Fruit fly (Drosophila melanogaster) whole organism, embryonic: ENCODE data around the gene Syt1.

Source experiments
- CG10366 ChIP-seq: fragments of 200-800 bp; sonication (Bioruptor generic); IDR thresholded peaks from 2 replicates; pipeline ENCODE4 v1.3.6; 2022; ENCODE audit warnings: missing biosample characterization, missing genetic modification characterization
- CG10565 ChIP-seq: fragments of 200-800 bp; sonication (Bioruptor generic); optimal IDR thresholded peaks from 3 replicates; lab custom pipeline; 2016; ENCODE audit warnings: missing biosample characterization, mild to moderate bottlenecking, missing genetic modification characterization
- CG11723 ChIP-seq: fragments of 200-800 bp; sonication (Bioruptor generic); optimal IDR thresholded peaks from 2 replicates; lab custom pipeline; 2017; ENCODE audit warnings: missing biosample characterization, mild to moderate bottlenecking, missing genetic modification characterization
- CG12104 ChIP-seq: fragments of 200-800 bp; sonication (Bioruptor generic); optimal IDR thresholded peaks from 3 replicates; lab custom pipeline; 2016; ENCODE audit warnings: missing biosample characterization, missing genetic modification characterization
- CG12744 ChIP-seq: fragments of 200-800 bp; sonication (Bioruptor generic); optimal IDR thresholded peaks from 2 replicates; lab custom pipeline; 2016; ENCODE audit warnings: missing biosample characterization, missing genetic modification characterization
- CG13624 ChIP-seq: fragments of 200-800 bp; sonication (Bioruptor generic); optimal IDR thresholded peaks from 2 replicates; lab custom pipeline; 2016; ENCODE audit warnings: missing biosample characterization, missing genetic modification characterization
- CG14965 ChIP-seq: fragments of 200-800 bp; sonication (Bioruptor generic); optimal IDR thresholded peaks from 2 replicates; lab custom pipeline; 2016; ENCODE audit warnings: missing biosample characterization, missing genetic modification characterization, borderline replicate concordance
- CG1529 ChIP-seq: fragments of 200-800 bp; sonication (Bioruptor generic); optimal IDR thresholded peaks from 3 replicates; lab custom pipeline; 2018; ENCODE audit warnings: missing biosample characterization, missing genetic modification characterization
- CG17385 ChIP-seq: fragments of 200-800 bp; sonication (Bioruptor generic); optimal IDR thresholded peaks from 3 replicates; lab custom pipeline; 2018; ENCODE audit warnings: missing biosample characterization, mild to moderate bottlenecking, missing genetic modification characterization
- CG1792 ChIP-seq: fragments of 200-800 bp; sonication (Bioruptor generic); optimal IDR thresholded peaks from 2 replicates; lab custom pipeline; 2016; ENCODE audit warnings: missing biosample characterization, missing genetic modification characterization
- CG18262 ChIP-seq: fragments of 200-800 bp; optimal IDR thresholded peaks from 3 replicates; lab custom pipeline; 2019; ENCODE audit warnings: missing biosample characterization, mild to moderate bottlenecking, missing genetic modification characterization, moderate library complexity
- CG18599 ChIP-seq: fragments of 200-800 bp; sonication (Bioruptor generic); optimal IDR thresholded peaks from 3 replicates; lab custom pipeline; 2017; ENCODE audit warnings: missing biosample characterization, missing genetic modification characterization, mild to moderate bottlenecking, moderate library complexity, missing genetic modification reagents
- CG32532 ChIP-seq: fragments of 200-800 bp; sonication (Bioruptor generic); IDR thresholded peaks from 2 replicates; pipeline ENCODE4 v1.3.6; 2022; ENCODE audit warnings: missing biosample characterization, missing genetic modification characterization
- CG33213 ChIP-seq: fragments of 200-800 bp; sonication (Bioruptor generic); optimal IDR thresholded peaks from 3 replicates; lab custom pipeline; 2016; ENCODE audit warnings: missing biosample characterization, missing genetic modification characterization
- CG4617 ChIP-seq: fragments of 200-800 bp; sonication (Bioruptor generic); optimal IDR thresholded peaks from 3 replicates; lab custom pipeline; 2016; ENCODE audit warnings: missing biosample characterization, missing genetic modification characterization, borderline replicate concordance
- CG6683 ChIP-seq: fragments of 200-800 bp; sonication (Bioruptor generic); optimal IDR thresholded peaks from 2 replicates; lab custom pipeline; 2017; ENCODE audit warnings: missing biosample characterization, mild to moderate bottlenecking, missing genetic modification characterization, missing genetic modification reagents
- CG6791 ChIP-seq: fragments of 200-800 bp; sonication (Bioruptor generic); IDR thresholded peaks from 3 replicates; pipeline ENCODE4 v1.3.6; 2022; ENCODE audit warnings: missing biosample characterization, missing genetic modification characterization; ENCODE audit not compliant: partially characterized antibody
- CG7271 ChIP-seq: fragments of 200-800 bp; sonication (Bioruptor generic); optimal IDR thresholded peaks from 2 replicates; lab custom pipeline; 2018; ENCODE audit warnings: missing biosample characterization, mild to moderate bottlenecking, missing genetic modification characterization, moderate library complexity
- CG7987 ChIP-seq: fragments of 200-800 bp; sonication (Bioruptor generic); optimal IDR thresholded peaks from 2 replicates; lab custom pipeline; 2018; ENCODE audit warnings: missing biosample characterization, mild to moderate bottlenecking, missing genetic modification characterization, moderate library complexity
- CG8089 ChIP-seq: fragments of 200-800 bp; sonication (Bioruptor generic); optimal IDR thresholded peaks from 3 replicates; lab custom pipeline; 2016; ENCODE audit warnings: missing biosample characterization, missing genetic modification characterization
- CG8290 ChIP-seq, 3 experiments: fragments of 200-800 bp; sonication (Bioruptor generic); optimal IDR thresholded peaks; 2 replicates each; lab custom pipeline; 2016 to 2019; ENCODE audit warnings: missing biosample characterization in 3 of 3, missing genetic modification characterization in 3 of 3, mild to moderate bottlenecking in 2 of 3, moderate library complexity in 1 of 3
- CG9437 ChIP-seq: fragments of 200-800 bp; sonication (Bioruptor generic); optimal IDR thresholded peaks from 2 replicates; lab custom pipeline; 2018; ENCODE audit warnings: missing biosample characterization, mild to moderate bottlenecking, missing genetic modification characterization
- CG9876 ChIP-seq: fragments of 200-800 bp; sonication (Bioruptor generic); optimal IDR thresholded peaks from 2 replicates; lab custom pipeline; 2016; ENCODE audit warnings: missing biosample characterization, missing genetic modification characterization
- CG9932 ChIP-seq: fragments of 200-800 bp; sonication (Bioruptor generic); IDR thresholded peaks from 2 replicates; pipeline ENCODE4 v1.3.6; 2022; ENCODE audit warnings: missing biosample characterization, missing genetic modification characterization
- D19B ChIP-seq: fragments of 200-800 bp; sonication (Bioruptor generic); optimal IDR thresholded peaks from 2 replicates; lab custom pipeline; 2017; ENCODE audit warnings: missing biosample characterization, mild to moderate bottlenecking, missing genetic modification characterization
- Doc3 ChIP-seq: fragments of 200-800 bp; sonication (Bioruptor generic); IDR thresholded peaks from 3 replicates; pipeline ENCODE4 v1.3.6; 2022; ENCODE audit warnings: missing biosample characterization, missing genetic modification characterization; ENCODE audit not compliant: partially characterized antibody
- Elba2 ChIP-seq: fragments of 200-800 bp; sonication (Bioruptor generic); optimal IDR thresholded peaks from 3 replicates; lab custom pipeline; 2016; ENCODE audit warnings: missing biosample characterization, missing genetic modification characterization
- HLHmδ ChIP-seq: fragments of 200-800 bp; sonication (Bioruptor generic); optimal IDR thresholded peaks from 2 replicates; lab custom pipeline; 2018; ENCODE audit warnings: missing biosample characterization, mild to moderate bottlenecking, missing genetic modification characterization, moderate library complexity
- Hmx ChIP-seq: fragments of 200-800 bp; sonication (Bioruptor generic); optimal IDR thresholded peaks from 2 replicates; lab custom pipeline; 2016; ENCODE audit warnings: missing biosample characterization, missing genetic modification characterization
- Hsf ChIP-seq: fragments of 200-800 bp; sonication (Bioruptor generic); optimal IDR thresholded peaks from 3 replicates; lab custom pipeline; 2016; ENCODE audit warnings: missing biosample characterization, missing genetic modification characterization
- Jarid2 ChIP-seq: fragments of 200-800 bp; sonication (Bioruptor generic); optimal IDR thresholded peaks from 3 replicates; lab custom pipeline; 2017; ENCODE audit warnings: mild to moderate bottlenecking, missing biosample characterization, missing genetic modification reagents, missing genetic modification characterization
- Mad ChIP-seq: fragments of 200-800 bp; sonication (Bioruptor generic); optimal IDR thresholded peaks from 2 replicates; lab custom pipeline; 2016; ENCODE audit warnings: missing biosample characterization, missing genetic modification characterization
- NK7.1 ChIP-seq: fragments of 200-800 bp; sonication (Bioruptor generic); optimal IDR thresholded peaks from 3 replicates; lab custom pipeline; 2016; ENCODE audit warnings: missing biosample characterization, missing genetic modification characterization
- Six4 ChIP-seq: fragments of 200-800 bp; sonication (Bioruptor generic); optimal IDR thresholded peaks from 2 replicates; lab custom pipeline; 2016; ENCODE audit warnings: missing biosample characterization, missing genetic modification characterization
- Sry-β ChIP-seq: fragments of 200-800 bp; sonication (Bioruptor generic); optimal IDR thresholded peaks from 2 replicates; lab custom pipeline; 2018; ENCODE audit warnings: missing biosample characterization, mild to moderate bottlenecking, missing genetic modification characterization, moderate library complexity
- Stat92E ChIP-seq, 3 experiments: fragments of >200 bp in 2 of 3; fragments of 200-800 bp in 1 of 3; sonication (Bioruptor generic) in 1 of 3; optimal IDR thresholded peaks; 2 replicates each; lab custom pipeline; 2017 to 2019; ENCODE audit warnings: missing biosample characterization in 3 of 3, missing genetic modification characterization in 3 of 3, mild to moderate bottlenecking in 1 of 3, moderate library complexity in 1 of 3
- al ChIP-seq: fragments of 200-800 bp; sonication (Bioruptor generic); IDR thresholded peaks from 2 replicates; pipeline ENCODE4 v1.3.6; 2022; ENCODE audit warnings: missing biosample characterization, missing genetic modification characterization
- chinmo ChIP-seq: fragments of 200-800 bp; sonication (Bioruptor generic); IDR thresholded peaks from 4 replicates; pipeline ENCODE4 v1.3.6; 2022; ENCODE audit warnings: missing biosample characterization, missing genetic modification characterization; ENCODE audit not compliant: partially characterized antibody
- gsb ChIP-seq: fragments of 200-800 bp; sonication (Bioruptor generic); IDR thresholded peaks from 2 replicates; pipeline ENCODE4 v1.3.6; 2022; ENCODE audit warnings: missing biosample characterization, missing genetic modification characterization
- hbn ChIP-seq: fragments of 200-800 bp; sonication (Bioruptor generic); IDR thresholded peaks from 2 replicates; pipeline ENCODE4 v1.3.6; 2022; ENCODE audit warnings: missing biosample characterization, missing genetic modification characterization; ENCODE audit not compliant: partially characterized antibody
- hkb ChIP-seq, 2 experiments: fragments of 200-800 bp in 1 of 2; fragments of >200 bp in 1 of 2; sonication (Bioruptor generic) in 1 of 2; IDR thresholded peaks in 1 of 2; optimal IDR thresholded peaks in 1 of 2; 2 replicates each; pipeline versions ENCODE4 v1.3.6 to Lab custom; 2017 to 2022; ENCODE audit warnings: missing biosample characterization in 1 of 2, missing genetic modification characterization in 1 of 2
- jigr1 ChIP-seq: fragments of 200-800 bp; sonication (Bioruptor generic); IDR thresholded peaks from 3 replicates; pipeline ENCODE4 v1.3.6; 2022; ENCODE audit warnings: missing biosample characterization, missing genetic modification characterization
- jing ChIP-seq: fragments of 200-800 bp; sonication (Bioruptor generic); optimal IDR thresholded peaks from 2 replicates; lab custom pipeline; 2018; ENCODE audit warnings: missing biosample characterization, mild to moderate bottlenecking, missing genetic modification characterization
- pan ChIP-seq, 4 experiments: fragments of >200 bp in 3 of 4; fragments of 200-800 bp in 1 of 4; sonication (Bioruptor generic) in 1 of 4; optimal IDR thresholded peaks in 3 of 4; IDR thresholded peaks in 1 of 4; 2 replicates each; pipeline versions ENCODE4 v1.3.6 to Lab custom; 2017 to 2022; ENCODE audit warnings: missing biosample characterization in 2 of 4, missing genetic modification characterization in 2 of 4, mixed read lengths in 1 of 4
- scrt ChIP-seq: fragments of 200-800 bp; sonication (Bioruptor generic); optimal IDR thresholded peaks from 2 replicates; lab custom pipeline; 2018; ENCODE audit warnings: missing biosample characterization, mild to moderate bottlenecking, missing genetic modification characterization, moderate library complexity
- sima ChIP-seq: fragments of 200-800 bp; sonication (Bioruptor generic); optimal IDR thresholded peaks from 2 replicates; lab custom pipeline; 2016; ENCODE audit warnings: missing biosample characterization, missing genetic modification characterization
- yki ChIP-seq: fragments of >200 bp; optimal IDR thresholded peaks from 3 replicates; lab custom pipeline; 2018
- zen ChIP-seq: fragments of 200-800 bp; sonication (Bioruptor generic); optimal IDR thresholded peaks from 3 replicates; lab custom pipeline; 2018; ENCODE audit warnings: missing biosample characterization, mild to moderate bottlenecking, missing genetic modification characterization, moderate library complexity
- zfh2 ChIP-seq: fragments of 200-800 bp; sonication (Bioruptor generic); optimal IDR thresholded peaks from 2 replicates; lab custom pipeline; 2016; ENCODE audit warnings: missing biosample characterization, missing genetic modification characterization

Syt1 gene

dm6 chr2L:2723100-2723499, 76.7 kb downstream of the Syt1 start (continued):
- no peak for TF ChIP-seq Stat92E (GFP tag; optimal IDR thresholded peaks at IDR 0.05; lab: Kevin White, UChicago)
- no peak for TF ChIP-seq CG1792 (GFP tag; lab: Kevin White, UChicago)
- TF ChIP-seq CG18599, result peak; percentile 64
- TF ChIP-seq Sry-β (GFP tag; lab: Kevin White, UChicago), result no peak
- TF ChIP-seq jing, result no peak
- TF ChIP-seq hbn, result no peak
- peak; percentile 36 for TF ChIP-seq CG10366 (GFP tag; lab: Robert Waterston, UW)
- TF ChIP-seq Doc3 (GFP tag; lab: Robert Waterston, UW), result no peak
- no peak for TF ChIP-seq Hmx
- TF ChIP-seq CG8089, result no peak
- no peak for TF ChIP-seq sima (GFP tag; lab: Kevin White, UChicago)
- peak; percentile 83 for TF ChIP-seq scrt
- no peak for TF ChIP-seq CG7987 (GFP tag; lab: Kevin White, UChicago)
- TF ChIP-seq CG13624 (GFP tag; lab: Kevin White, UChicago), result peak; percentile 5
- no peak for TF ChIP-seq CG6683 (GFP tag; lab: Kevin White, UChicago)
- no peak for TF ChIP-seq CG10565 (GFP tag; lab: Kevin White, UChicago)
- no peak for TF ChIP-seq al (GFP tag; lab: Robert Waterston, UW)
- TF ChIP-seq CG14965 (GFP tag; lab: Kevin White, UChicago), result no peak
- no peak for TF ChIP-seq CG12744
- TF ChIP-seq CG17385 (GFP tag; lab: Kevin White, UChicago), result no peak
- TF ChIP-seq Hsf (GFP tag; lab: Kevin White, UChicago), result no peak
- peak; percentile 24; the same call in 1 of the 2 replicates for TF ChIP-seq CG9932 (GFP tag; lab: Robert Waterston, UW)
- TF ChIP-seq pan (optimal IDR thresholded peaks at IDR 0.05; lab: Kevin White, UChicago), result no peak
- no peak for TF ChIP-seq pan (GFP tag; optimal IDR thresholded peaks at IDR 0.05 in 1 of 2, IDR thresholded peaks at IDR 0.05 in 1 of 2)
- peak; percentile 77 for TF ChIP-seq D19B (GFP tag; lab: Kevin White, UChicago)
- TF ChIP-seq CG12104 (GFP tag; lab: Kevin White, UChicago), result no peak
- no peak for TF ChIP-seq jigr1 (GFP tag; lab: Robert Waterston, UW)
- no peak for TF ChIP-seq CG6791 (GFP tag; lab: Robert Waterston, UW)
- no peak for TF ChIP-seq CG18262 (tag; lab: Kevin White, UChicago)
- TF ChIP-seq gsb (GFP tag; lab: Robert Waterston, UW), result no peak
- TF ChIP-seq CG9437 (GFP tag; lab: Kevin White, UChicago), result no peak
- no peak for TF ChIP-seq CG1529 (GFP tag; lab: Kevin White, UChicago)
- no peak for TF ChIP-seq zfh2
- TF ChIP-seq CG32532 (GFP tag; lab: Robert Waterston, UW), result peak; percentile 56
- TF ChIP-seq Mad, result no peak
- TF ChIP-seq Six4 (GFP tag; lab: Kevin White, UChicago), result no peak
- TF ChIP-seq NK7.1 (GFP tag; lab: Kevin White, UChicago), result no peak
- no peak for TF ChIP-seq chinmo
- no peak for TF ChIP-seq CG7271 (tag; lab: Kevin White, UChicago)
- TF ChIP-seq CG11723 (GFP tag; lab: Kevin White, UChicago), result no peak
- TF ChIP-seq HLHmδ (GFP tag; lab: Kevin White, UChicago), result no peak
- no peak for TF ChIP-seq Elba2 (GFP tag; lab: Kevin White, UChicago)
- no peak for TF ChIP-seq CG9876
- no peak for TF ChIP-seq CG4617
- TF ChIP-seq CG8290 (GFP tag; optimal IDR thresholded peaks at IDR 0.05; lab: Kevin White, UChicago), result no peak
- TF ChIP-seq CG8290 (tag; optimal IDR thresholded peaks at IDR 0.05; lab: Kevin White, UChicago), result peak in 1 of 2 experiments; percentile 63
- no peak for TF ChIP-seq hkb (optimal IDR thresholded peaks at IDR 0.05; lab: Kevin White, UChicago)
- 0 out of 2 replicates have a peak, but pooled peaks have one; percentile 20 for TF ChIP-seq hkb (GFP tag; IDR thresholded peaks at IDR 0.05; lab: Robert Waterston, UW)
- TF ChIP-seq yki (lab: Kevin White, UChicago), result no peak
- no peak for TF ChIP-seq Jarid2 (GFP tag; lab: Kevin White, UChicago)
- no peak for TF ChIP-seq CG33213 (GFP tag; lab: Kevin White, UChicago)
- TF ChIP-seq zen, result no peak
